Worm (Caenorhabditis elegans): ENCODE measurements around the gene epac-1.

DNA sequence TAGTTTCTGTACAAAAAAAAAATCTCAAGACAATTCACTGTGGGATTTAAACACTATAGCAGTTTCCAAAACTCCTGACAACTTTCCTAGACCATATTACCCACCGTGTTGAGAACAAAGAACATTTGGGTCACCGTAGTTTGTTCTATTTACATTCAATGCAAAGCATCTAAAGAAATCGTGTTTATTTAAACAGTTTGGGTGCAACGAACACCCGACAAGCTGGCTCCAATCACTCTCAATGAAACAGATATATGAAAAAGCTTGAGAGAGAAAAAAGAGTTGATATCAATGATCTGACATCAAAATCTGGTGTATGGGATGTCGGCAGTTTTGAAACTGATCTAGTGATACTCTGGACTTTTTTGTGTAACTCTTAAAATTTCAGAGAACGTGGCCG is 34.0 kb upstream of the epac-1 start:
- TF ChIP-seq nhr-71 (tag; optimal IDR thresholded peaks at IDR 0.05): peak; percentile 73
- TF ChIP-seq hlh-4 (tag; optimal IDR thresholded peaks at IDR 0.05): no peak
- no peak for TF ChIP-seq ztf-11 (tag; optimal IDR thresholded peaks at IDR 0.05)
- no peak for TF ChIP-seq lir-3 (tag; optimal IDR thresholded peaks at IDR 0.05; ENCODE audit: poor library complexity)
- no peak for TF ChIP-seq lin-13 (GFP tag; optimal IDR thresholded peaks at IDR 0.05)
- TF ChIP-seq C04F5.9 (tag; optimal IDR thresholded peaks at IDR 0.05): no peak
- no peak for TF ChIP-seq blmp-1 (tag; optimal IDR thresholded peaks at IDR 0.05)
- no peak for TF ChIP-seq nhr-11 (tag; optimal IDR thresholded peaks at IDR 0.05)
- no peak for TF ChIP-seq lin-39 (tag; optimal IDR thresholded peaks at IDR 0.05)
- TF ChIP-seq xbp-1 (tag; optimal IDR thresholded peaks at IDR 0.05): no peak

Data from whole organism, L1 larva.